Fruit fly (Drosophila melanogaster): Measurements from ENCODE around the gene CG42238.

The CG42238 gene

DNA sequence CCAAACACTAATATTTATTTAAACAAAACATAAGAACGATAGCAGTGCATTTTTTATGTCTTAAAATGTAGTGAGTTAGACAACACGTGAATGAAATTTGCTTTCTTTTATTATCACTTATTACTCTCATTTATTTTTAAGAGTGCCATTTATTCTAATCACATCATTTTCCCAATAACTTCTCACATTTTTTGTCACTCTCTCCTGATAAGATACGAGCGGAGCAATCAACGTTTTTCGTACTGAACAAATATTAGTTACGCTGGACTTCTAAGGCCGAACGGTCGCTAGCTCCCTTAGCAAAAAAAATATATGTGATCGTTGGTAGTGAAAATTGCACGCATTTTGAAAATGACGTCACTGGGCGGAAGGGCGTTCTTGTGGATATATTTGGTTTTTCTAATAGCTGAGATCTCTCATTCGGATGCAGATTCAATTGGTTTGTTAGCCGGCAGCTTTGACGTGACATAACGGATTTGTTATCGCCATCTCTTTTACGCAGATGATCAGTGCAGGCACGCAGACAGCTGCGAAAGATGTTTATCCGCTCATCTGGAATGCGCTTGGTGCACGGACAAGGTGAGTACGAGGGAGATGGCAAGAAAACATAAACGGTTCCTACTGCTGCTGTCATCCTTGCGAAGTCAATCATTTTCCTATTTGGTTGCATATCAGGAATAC, 959 bp upstream of the CG42238 start, which contains the start of gene Itgbn (continued):
- no peak for TF ChIP-seq CG1603 (tag; optimal IDR thresholded peaks at IDR 0.05)
- TF ChIP-seq crol (GFP tag; IDR thresholded peaks at IDR 0.05), result no peak
- TF ChIP-seq Ssrp (tag; optimal IDR thresholded peaks at IDR 0.05), result no peak
- no peak for TF ChIP-seq Myb (GFP tag; optimal IDR thresholded peaks at IDR 0.05)
- no peak for TF ChIP-seq nerfin-1 (tag; optimal IDR thresholded peaks at IDR 0.05)
- no peak for TF ChIP-seq Lpt (GFP tag; optimal IDR thresholded peaks at IDR 0.05)
- TF ChIP-seq CG17912 (GFP tag; optimal IDR thresholded peaks at IDR 0.05), result no peak
- TF ChIP-seq CG10543 (GFP tag; optimal IDR thresholded peaks at IDR 0.05), result no peak
- no peak for TF ChIP-seq CG12744 (GFP tag; optimal IDR thresholded peaks at IDR 0.05)
- peak in 1 of 2 experiments; percentile 63 for TF ChIP-seq Pdp1 (GFP tag; optimal IDR thresholded peaks at IDR 0.05)
- TF ChIP-seq btn (GFP tag; optimal IDR thresholded peaks at IDR 0.05), result no peak
- no peak for TF ChIP-seq CG34224 (GFP tag; IDR thresholded peaks at IDR 0.05; ENCODE audit: partially characterized antibody)
- no peak for TF ChIP-seq Eip74EF (GFP tag; optimal IDR thresholded peaks at IDR 0.05)
- TF ChIP-seq GATAe (GFP tag; conservative IDR thresholded peaks at IDR 0.05), result peak; percentile 30; the same call in 1 of the 2 replicates
- no peak for TF ChIP-seq CG8359 (GFP tag; optimal IDR thresholded peaks at IDR 0.05; ENCODE audit: borderline replicate concordance)
- no peak for TF ChIP-seq Dbx (GFP tag; IDR thresholded peaks at IDR 0.05)
- TF ChIP-seq CG9437 (GFP tag; optimal IDR thresholded peaks at IDR 0.05), result no peak
- no peak for TF ChIP-seq CG3163 (GFP tag; optimal IDR thresholded peaks at IDR 0.05)
- TF ChIP-seq CG34376 (GFP tag; optimal IDR thresholded peaks at IDR 0.05), result no peak
- TF ChIP-seq bab2 (GFP tag; optimal IDR thresholded peaks at IDR 0.05), result no peak
- no peak for TF ChIP-seq CG18599 (GFP tag; optimal IDR thresholded peaks at IDR 0.05)
- no peak for TF ChIP-seq CG1233 (GFP tag; optimal IDR thresholded peaks at IDR 0.05)
- TF ChIP-seq sens (GFP tag), result no peak
- TF ChIP-seq CG12104 (GFP tag; optimal IDR thresholded peaks at IDR 0.05), result no peak
- no peak for TF ChIP-seq Hmx (GFP tag; optimal IDR thresholded peaks at IDR 0.05)
- no peak for TF ChIP-seq CG8944 (GFP tag; optimal IDR thresholded peaks at IDR 0.05)
- no peak for TF ChIP-seq Nf-YA (GFP tag; IDR thresholded peaks at IDR 0.05)
- TF ChIP-seq CG31224 (GFP tag; IDR thresholded peaks at IDR 0.05), result no peak
- TF ChIP-seq Sry-β (GFP tag; optimal IDR thresholded peaks at IDR 0.05), result no peak
- TF ChIP-seq Dad (GFP tag; optimal IDR thresholded peaks at IDR 0.05), result no peak
- no peak for TF ChIP-seq wek (GFP tag; optimal IDR thresholded peaks at IDR 0.05)
- TF ChIP-seq kay (GFP tag; optimal IDR thresholded peaks at IDR 0.05), result no peak
- TF ChIP-seq NFAT (GFP tag; IDR thresholded peaks at IDR 0.05), result no peak
- TF ChIP-seq CG13296 (GFP tag; optimal IDR thresholded peaks at IDR 0.05), result no peak
- TF ChIP-seq Atf-2 (GFP tag; optimal IDR thresholded peaks at IDR 0.05), result no peak
- TF ChIP-seq CoRest (tag; optimal IDR thresholded peaks at IDR 0.05), result no peak
- no peak for TF ChIP-seq CG7963 (GFP tag; IDR thresholded peaks at IDR 0.05; ENCODE audit: partially characterized antibody)
- no peak for TF ChIP-seq Dek (tag; optimal IDR thresholded peaks at IDR 0.05)
- TF ChIP-seq danr (GFP tag; IDR thresholded peaks at IDR 0.05), result no peak
- no peak for TF ChIP-seq Ets97D (GFP tag; optimal IDR thresholded peaks at IDR 0.05)
- TF ChIP-seq exex (tag; optimal IDR thresholded peaks at IDR 0.05), result peak; percentile 61
- no peak for TF ChIP-seq CG2129 (GFP tag; IDR thresholded peaks at IDR 0.05; ENCODE audit: partially characterized antibody)
- no peak for TF ChIP-seq CG17568 (GFP tag; optimal IDR thresholded peaks at IDR 0.05)
- no peak for TF ChIP-seq ara (GFP tag; IDR thresholded peaks at IDR 0.05)
- no peak for TF ChIP-seq BtbVII (GFP tag; optimal IDR thresholded peaks at IDR 0.05)
- TF ChIP-seq Dp (GFP tag; optimal IDR thresholded peaks at IDR 0.05), result no peak
- peak; percentile 38 for TF ChIP-seq mirr (GFP tag; optimal IDR thresholded peaks at IDR 0.05)
- peak; percentile 71 for TF ChIP-seq grn (GFP tag; optimal IDR thresholded peaks at IDR 0.05)
- no peak for TF ChIP-seq Drgx (GFP tag; IDR thresholded peaks at IDR 0.05)
- TF ChIP-seq CG10147 (GFP tag; optimal IDR thresholded peaks at IDR 0.05), result no peak
